Worm (Caenorhabditis elegans) whole organism, L2 larva: Measurements from ENCODE around the gene C16D9.8.

ENCODE experiments used
- ama-1 ChIP-seq: fragments of 150-350 bp; optimal IDR thresholded peaks from 2 replicates; lab custom pipeline; 2018; ENCODE audit warnings: inconsistent platforms
- nhr-11 ChIP-seq: fragments of 150-350 bp; optimal IDR thresholded peaks from 2 replicates; lab custom pipeline; 2014; ENCODE audit warnings: missing biosample characterization, missing genetic modification characterization
- unc-62 ChIP-seq: fragments of 150-350 bp; optimal IDR thresholded peaks from 2 replicates; lab custom pipeline; 2014; ENCODE audit warnings: missing biosample characterization, missing genetic modification reagents, missing genetic modification characterization

DNA sequence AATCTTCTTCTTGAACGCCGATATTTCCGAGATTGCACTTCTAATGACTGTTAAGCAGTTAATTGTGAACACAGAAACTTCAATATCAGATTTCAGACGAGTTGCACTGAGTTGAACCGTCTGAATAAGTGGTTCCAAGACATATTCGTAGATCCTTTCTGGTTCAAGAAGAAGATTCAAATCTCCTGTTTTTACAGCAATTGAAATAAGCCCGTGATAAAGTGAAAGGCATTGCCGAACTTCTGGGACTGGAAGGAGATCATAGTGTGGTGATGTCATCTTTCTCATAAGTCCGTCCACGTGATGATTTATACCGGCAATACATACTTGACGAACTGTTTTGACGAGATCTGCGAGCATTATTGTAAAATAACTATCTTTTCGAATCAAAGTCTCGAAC, 43.8 kb downstream of the C16D9.8 start:
- TF ChIP-seq nhr-11 (tag; lab: Kevin White, UChicago) (no peak), unc-62 (GFP tag; lab: Kevin White, UChicago) (no peak), ama-1 (lab: Kevin White, UChicago) (no peak)
